Fruit fly (Drosophila melanogaster) whole organism, adult: ENCODE data around the gene AP-1gamma.
A peak's percentile ranks its signal among the peaks of the same experiment; 100 is the strongest.

Experiments used
- CG11617 ChIP-seq: fragments of 200-800 bp; sonication (Bioruptor generic); optimal IDR thresholded peaks from 2 replicates; lab custom pipeline; 2017; ENCODE audit warnings: mild to moderate bottlenecking, missing biosample characterization, missing genetic modification reagents, missing genetic modification characterization
- CG12768 ChIP-seq: fragments of 200-800 bp; sonication (Bioruptor generic); optimal IDR thresholded peaks from 2 replicates; lab custom pipeline; 2017; ENCODE audit warnings: missing biosample characterization, missing genetic modification characterization, mild to moderate bottlenecking, moderate library complexity, missing genetic modification reagents
- CG1620 ChIP-seq: fragments of 200-800 bp; sonication (Bioruptor generic); optimal IDR thresholded peaks from 2 replicates; lab custom pipeline; 2016; ENCODE audit warnings: missing biosample characterization, missing genetic modification characterization
- CG33017 ChIP-seq: fragments of 200-800 bp; sonication (Bioruptor generic); optimal IDR thresholded peaks from 2 replicates; lab custom pipeline; 2018; ENCODE audit warnings: missing biosample characterization, mild to moderate bottlenecking, missing genetic modification characterization, moderate library complexity
- CG5204 ChIP-seq: fragments of 200-800 bp; sonication (Bioruptor generic); optimal IDR thresholded peaks from 2 replicates; lab custom pipeline; 2016; ENCODE audit warnings: missing biosample characterization, missing genetic modification characterization
- CG7045 ChIP-seq: fragments of 200-800 bp; sonication (Bioruptor generic); optimal IDR thresholded peaks from 2 replicates; lab custom pipeline; 2017; ENCODE audit warnings: missing biosample characterization, mild to moderate bottlenecking, missing genetic modification characterization
- CG7101 ChIP-seq: fragments of 200-800 bp; sonication (Bioruptor generic); optimal IDR thresholded peaks from 2 replicates; lab custom pipeline; 2018; ENCODE audit warnings: missing biosample characterization, mild to moderate bottlenecking, missing genetic modification characterization, moderate library complexity
- Clk ChIP-seq: fragments of 200-800 bp; sonication (Bioruptor generic); optimal IDR thresholded peaks from 2 replicates; lab custom pipeline; 2017; ENCODE audit warnings: missing biosample characterization, missing genetic modification characterization
- Crg-1 ChIP-seq: fragments of 200-800 bp; sonication (Bioruptor generic); optimal IDR thresholded peaks from 2 replicates; lab custom pipeline; 2016; ENCODE audit warnings: missing biosample characterization, missing genetic modification characterization
- Hr96 ChIP-seq: fragments of 200-800 bp; sonication (Bioruptor generic); optimal IDR thresholded peaks from 2 replicates; lab custom pipeline; 2016; ENCODE audit warnings: missing biosample characterization, missing genetic modification characterization
- Mnt ChIP-seq: fragments of 200-800 bp; sonication (Bioruptor generic); optimal IDR thresholded peaks from 2 replicates; lab custom pipeline; 2016; ENCODE audit warnings: missing biosample characterization, mild to moderate bottlenecking, missing genetic modification characterization
- bab1 ChIP-seq: fragments of 200-800 bp; sonication (Bioruptor generic); optimal IDR thresholded peaks from 3 replicates; lab custom pipeline; 2019; ENCODE audit warnings: missing biosample characterization, mild to moderate bottlenecking, missing genetic modification characterization, moderate library complexity
- cic ChIP-seq: fragments of 200-800 bp; sonication (Bioruptor generic); optimal IDR thresholded peaks from 2 replicates; lab custom pipeline; 2017; ENCODE audit warnings: missing biosample characterization, mild to moderate bottlenecking, missing genetic modification characterization, moderate library complexity
- cnc ChIP-seq, 2 experiments: fragments of >200 bp; optimal IDR thresholded peaks; 2 replicates each; lab custom pipeline; 2017
- kay ChIP-seq: fragments of 200-800 bp; sonication (Bioruptor generic); peaks from one replicate; lab custom pipeline; 2016; ENCODE audit warnings: missing biosample characterization, missing genetic modification characterization, borderline replicate concordance
- ovo ChIP-seq: fragments of 200-800 bp; sonication (Bioruptor generic); optimal IDR thresholded peaks from 2 replicates; lab custom pipeline; 2016; ENCODE audit warnings: missing biosample characterization, missing genetic modification characterization
- pad ChIP-seq: fragments of 200-800 bp; sonication (Bioruptor generic); optimal IDR thresholded peaks from 3 replicates; lab custom pipeline; 2017; ENCODE audit warnings: missing biosample characterization, missing genetic modification characterization, mild to moderate bottlenecking, moderate library complexity, missing genetic modification reagents
- tj ChIP-seq: fragments of 200-800 bp; sonication (Bioruptor generic); optimal IDR thresholded peaks from 3 replicates; lab custom pipeline; 2017; ENCODE audit warnings: missing biosample characterization, mild to moderate bottlenecking, missing genetic modification characterization, moderate library complexity
- toe ChIP-seq: fragments of 200-800 bp; sonication (Bioruptor generic); optimal IDR thresholded peaks from 2 replicates; lab custom pipeline; 2016; ENCODE audit warnings: missing biosample characterization, missing genetic modification characterization

Gene AP-1gamma

DNA sequence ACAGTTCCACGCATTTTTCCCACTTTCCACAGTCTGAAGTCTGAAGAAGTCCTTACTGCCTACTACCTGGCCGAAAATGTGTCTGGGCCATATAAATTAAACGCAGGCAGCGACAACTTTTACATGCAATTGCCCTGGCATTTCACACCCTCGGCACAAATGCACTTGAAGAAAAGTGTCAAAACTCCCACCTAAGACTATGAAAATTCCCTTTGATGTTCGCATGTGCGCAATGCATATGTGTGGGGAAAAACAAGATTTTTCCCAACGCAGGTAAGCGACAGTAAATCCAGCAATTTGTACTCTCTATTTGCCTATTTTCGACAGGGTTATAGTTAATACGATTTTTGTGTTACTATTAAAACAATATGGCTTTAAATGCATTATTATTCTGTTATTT is 20.9 kb downstream of the AP-1gamma start:
- TF ChIP-seq kay (GFP tag; lab: Kevin White, UChicago), result no peak
- TF ChIP-seq toe (GFP tag; lab: Kevin White, UChicago), result no peak
- no peak for TF ChIP-seq CG12768 (GFP tag; lab: Kevin White, UChicago)
- TF ChIP-seq tj (GFP tag; lab: Kevin White, UChicago), result no peak
- no peak for TF ChIP-seq cic (GFP tag; lab: Kevin White, UChicago)
- no peak for TF ChIP-seq pad (GFP tag; lab: Kevin White, UChicago)
- TF ChIP-seq Crg-1 (GFP tag; lab: Kevin White, UChicago), result no peak
- no peak for TF ChIP-seq Clk (GFP tag; lab: Kevin White, UChicago)
- TF ChIP-seq cnc (optimal IDR thresholded peaks at IDR 0.05; lab: Kevin White, UChicago), result no peak
- no peak for TF ChIP-seq Mnt (GFP tag; lab: Kevin White, UChicago)
- no peak for TF ChIP-seq bab1 (GFP tag; lab: Kevin White, UChicago)

DNA sequence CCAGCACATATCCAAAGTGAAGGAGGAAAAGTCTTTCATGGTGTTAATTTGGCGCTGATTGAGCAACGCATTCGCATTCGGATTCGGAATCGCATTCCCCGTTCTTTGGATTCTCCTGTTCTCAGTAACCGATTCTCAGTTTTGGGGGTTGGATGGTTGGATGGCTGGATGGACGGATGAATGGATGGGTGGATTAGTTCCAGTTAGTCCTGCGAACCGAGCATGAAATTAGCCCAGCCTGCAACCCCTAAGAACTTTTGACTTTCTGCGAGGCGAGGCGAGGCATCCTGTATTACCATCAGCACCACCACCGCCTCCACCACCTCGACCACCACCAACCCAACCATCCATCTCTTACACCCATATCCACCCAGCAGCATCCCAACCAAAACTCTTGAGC is 21.8 kb downstream of the AP-1gamma start:
- no peak for TF ChIP-seq Mnt (GFP tag; lab: Kevin White, UChicago)
- TF ChIP-seq pad (GFP tag; lab: Kevin White, UChicago), result no peak
- no peak for TF ChIP-seq kay (GFP tag; lab: Kevin White, UChicago)
- TF ChIP-seq toe (GFP tag; lab: Kevin White, UChicago), result no peak
- no peak for TF ChIP-seq tj (GFP tag; lab: Kevin White, UChicago)
- no peak for TF ChIP-seq cic (GFP tag; lab: Kevin White, UChicago)
- no peak for TF ChIP-seq CG12768 (GFP tag; lab: Kevin White, UChicago)
- TF ChIP-seq cnc (optimal IDR thresholded peaks at IDR 0.05; lab: Kevin White, UChicago), result no peak
- TF ChIP-seq CG1620, result no peak
- TF ChIP-seq Clk (GFP tag; lab: Kevin White, UChicago), result no peak
- no peak for TF ChIP-seq CG5204 (GFP tag; lab: Kevin White, UChicago)
- no peak for TF ChIP-seq CG11617 (GFP tag; lab: Kevin White, UChicago)
- TF ChIP-seq ovo (GFP tag; lab: Kevin White, UChicago), result no peak
- no peak for TF ChIP-seq CG7101 (tag; lab: Kevin White, UChicago)

DNA sequence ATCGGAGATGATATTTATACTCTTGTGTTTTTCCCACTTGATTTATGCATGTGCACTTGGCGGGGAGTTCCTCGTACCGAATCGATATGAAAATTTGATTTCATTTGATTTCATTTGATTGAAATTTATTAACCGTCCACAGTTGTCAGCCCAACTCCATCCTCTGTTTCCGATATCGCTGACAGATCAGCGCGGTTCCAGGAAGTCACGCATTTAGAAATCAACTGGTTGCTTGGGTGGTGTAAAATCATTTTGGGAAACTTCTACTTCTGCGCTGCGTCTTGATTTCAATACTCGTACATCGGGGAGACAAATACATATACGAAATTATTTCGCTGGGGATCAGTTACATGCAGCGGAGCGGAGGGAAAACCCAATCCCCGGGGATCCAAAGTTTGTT is 23.0 kb downstream of the AP-1gamma start:
- TF ChIP-seq CG1620, result no peak
- TF ChIP-seq CG5204 (GFP tag; lab: Kevin White, UChicago), result no peak
- TF ChIP-seq CG33017 (tag; lab: Kevin White, UChicago), result no peak
- no peak for TF ChIP-seq cnc (optimal IDR thresholded peaks at IDR 0.05; lab: Kevin White, UChicago)
- no peak for TF ChIP-seq CG11617 (GFP tag; lab: Kevin White, UChicago)
- TF ChIP-seq Hr96 (GFP tag; lab: Kevin White, UChicago), result no peak
- no peak for TF ChIP-seq tj (GFP tag; lab: Kevin White, UChicago)
- TF ChIP-seq CG7101 (tag; lab: Kevin White, UChicago), result no peak
- TF ChIP-seq pad (GFP tag; lab: Kevin White, UChicago), result no peak
- TF ChIP-seq toe (GFP tag; lab: Kevin White, UChicago), result no peak
- no peak for TF ChIP-seq cic (GFP tag; lab: Kevin White, UChicago)
- no peak for TF ChIP-seq Clk (GFP tag; lab: Kevin White, UChicago)

DNA sequence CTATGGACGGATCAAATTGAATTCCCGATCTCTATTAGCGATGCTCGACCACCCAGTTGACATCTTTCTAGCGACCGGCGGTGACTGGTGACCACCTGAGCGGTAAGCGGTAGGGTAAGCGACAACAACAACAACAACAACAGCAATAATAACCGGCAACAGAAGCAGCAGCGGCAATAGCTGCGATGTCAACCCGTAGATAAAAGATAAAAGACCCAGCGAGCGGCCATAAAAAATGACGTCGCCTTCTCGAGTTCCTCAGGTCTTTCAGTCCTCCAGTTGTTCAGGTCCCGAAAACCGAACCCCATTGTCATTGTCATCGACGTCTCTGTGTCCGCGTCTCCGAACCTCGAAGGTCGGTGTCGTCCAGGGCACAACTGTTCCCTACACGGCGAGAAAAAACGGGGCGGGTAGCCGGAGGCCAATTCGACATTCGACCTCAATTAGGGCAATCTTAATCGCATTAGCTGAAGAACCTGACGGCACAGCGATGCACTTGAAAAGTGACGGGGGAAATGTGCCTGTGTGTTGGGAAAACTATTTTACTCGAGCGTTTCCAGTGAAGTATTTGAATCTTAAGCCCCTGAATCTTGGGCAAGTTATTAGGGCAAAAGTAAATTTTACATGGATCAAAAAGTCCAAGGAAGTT is 24.2 kb downstream of the AP-1gamma start:
- TF ChIP-seq CG7045 (GFP tag; lab: Kevin White, UChicago), result no peak
- no peak for TF ChIP-seq CG33017 (tag; lab: Kevin White, UChicago)
- TF ChIP-seq CG12768 (GFP tag; lab: Kevin White, UChicago), result no peak
- TF ChIP-seq CG7101 (tag; lab: Kevin White, UChicago), result no peak
- TF ChIP-seq tj (GFP tag; lab: Kevin White, UChicago), result no peak
- TF ChIP-seq pad (GFP tag; lab: Kevin White, UChicago), result no peak
- no peak for TF ChIP-seq ovo (GFP tag; lab: Kevin White, UChicago)
- no peak for TF ChIP-seq CG1620
- no peak for TF ChIP-seq CG11617 (GFP tag; lab: Kevin White, UChicago)
- no peak for TF ChIP-seq cnc (optimal IDR thresholded peaks at IDR 0.05; lab: Kevin White, UChicago)
- TF ChIP-seq Mnt (GFP tag; lab: Kevin White, UChicago), result no peak

DNA sequence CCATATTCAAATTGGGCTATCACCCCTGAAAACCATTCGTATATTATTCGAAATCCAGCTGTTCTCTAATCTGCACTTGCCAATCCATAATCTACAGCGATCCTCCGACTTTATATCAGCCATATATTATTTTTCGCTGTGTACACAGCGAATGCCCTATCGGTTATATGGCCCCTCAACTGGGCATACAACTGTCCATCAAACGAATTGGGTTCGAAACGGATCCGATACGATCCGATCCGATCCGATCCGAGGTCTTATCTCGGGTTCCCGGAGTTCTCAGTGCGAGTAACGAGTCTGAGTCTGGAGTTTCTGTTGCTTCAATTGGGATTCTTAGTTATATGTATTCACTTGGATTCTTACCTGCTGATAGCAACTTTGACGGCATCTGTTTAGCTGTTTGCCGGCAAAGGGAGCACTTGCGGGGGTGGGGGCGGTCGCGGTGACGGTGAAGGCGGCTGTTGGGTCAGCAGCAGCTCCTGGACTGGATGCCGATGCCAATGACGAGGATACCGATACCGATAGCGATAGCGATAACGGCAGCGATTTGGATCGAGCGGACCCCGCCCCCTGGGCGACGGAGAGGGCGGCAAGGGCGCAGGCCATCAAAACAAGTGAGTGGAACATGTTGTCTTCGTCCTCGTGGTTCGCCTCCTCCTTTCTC is 25.2 kb downstream of the AP-1gamma start:
- no peak for TF ChIP-seq Mnt (GFP tag; lab: Kevin White, UChicago)

DNA sequence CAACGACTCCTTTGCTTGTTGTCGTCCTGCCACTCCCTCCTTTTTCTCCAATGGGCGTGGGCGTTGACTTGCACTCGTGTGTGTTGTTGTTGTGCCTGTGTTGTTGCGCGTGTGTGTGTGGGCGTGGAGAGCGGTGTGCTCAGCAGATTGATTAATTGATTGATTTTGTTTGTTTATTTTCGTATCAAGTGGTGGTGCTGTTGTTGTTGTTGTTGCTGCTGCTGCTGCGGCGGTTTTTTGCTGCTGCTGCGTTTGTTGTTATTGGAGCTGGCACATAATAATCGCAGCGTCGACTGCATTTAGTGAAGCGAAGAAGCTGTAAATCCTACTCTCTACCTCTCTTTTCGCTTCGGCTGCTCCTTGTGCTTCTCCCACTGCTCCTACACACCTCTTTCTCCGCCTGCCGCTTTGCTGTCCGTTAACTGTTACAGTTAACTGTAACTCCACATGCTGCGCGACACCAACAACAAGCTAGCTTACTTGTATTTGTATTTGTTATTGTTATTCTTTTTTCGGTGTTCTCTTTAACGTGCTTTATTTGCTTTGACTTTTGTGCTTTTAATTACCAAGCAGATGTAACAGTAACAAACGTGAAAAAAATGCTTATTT is 25.9 kb downstream of the AP-1gamma start:
- TF ChIP-seq Clk (GFP tag; lab: Kevin White, UChicago) (no peak), tj (GFP tag; lab: Kevin White, UChicago) (peak; percentile 79), ovo (GFP tag; lab: Kevin White, UChicago) (peak; percentile 24), pad (GFP tag; lab: Kevin White, UChicago) (peak; percentile 71)
